Worm (Caenorhabditis elegans): ENCODE measurements around the gene fil-1.

DNA sequence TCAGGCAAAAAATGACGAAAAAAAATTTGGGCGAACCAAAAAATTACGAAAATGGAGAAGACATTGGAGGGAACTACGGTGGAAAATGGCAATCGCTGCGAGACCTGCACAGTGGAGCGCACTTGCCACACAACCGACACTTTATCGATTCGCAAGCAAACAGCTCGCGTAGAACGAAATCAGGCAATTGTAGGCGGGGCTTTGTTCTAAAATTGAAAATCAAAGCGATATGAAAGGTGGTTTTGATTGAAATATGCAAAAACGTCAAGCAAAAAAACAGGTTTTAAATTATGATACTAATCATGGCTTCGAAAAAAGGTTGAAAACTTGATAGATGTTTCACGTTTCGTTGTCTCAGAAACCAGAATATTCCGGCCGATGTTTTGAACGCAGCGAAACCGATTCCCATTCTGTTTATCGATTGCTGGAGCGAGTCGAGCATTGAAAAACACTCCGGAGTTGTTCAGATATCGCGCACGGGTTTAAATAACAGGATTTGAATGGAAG lies 8.6 kb downstream of the fil-1 start, which contains the start of the genes fib-1 and mut-15:
- TF ChIP-seq lin-13 (tag; optimal IDR thresholded peaks at IDR 0.05) = peak; percentile 93
- peak; percentile 95 for TF ChIP-seq lsy-2 (tag; optimal IDR thresholded peaks at IDR 0.05)
- no peak for TF ChIP-seq ces-1 (GFP tag; optimal IDR thresholded peaks at IDR 0.05)
- TF ChIP-seq hlh-1 (tag; optimal IDR thresholded peaks at IDR 0.05) = no peak
- peak; percentile 93 for TF ChIP-seq nhr-237 (tag; optimal IDR thresholded peaks at IDR 0.05)
- peak; percentile 83 for TF ChIP-seq pha-4 (tag; optimal IDR thresholded peaks at IDR 0.05)
- peak; percentile 9 for TF ChIP-seq nhr-28 (tag; optimal IDR thresholded peaks at IDR 0.05)

Measured in whole organism, mixed stage, embryonic.